Worm (Caenorhabditis elegans) whole organism, L1 larva: ENCODE measurements around the gene C32D5.8.

Experiments used
- alr-1 ChIP-seq: fragments of 200-800 bp; sonication (Bioruptor generic); optimal IDR thresholded peaks from 2 replicates; lab custom pipeline; 2018; ENCODE audit warnings: borderline replicate concordance, mild to moderate bottlenecking, missing genetic modification characterization, missing compliant biosample characterization
- aly-2 ChIP-seq: fragments of 150-350 bp; optimal IDR thresholded peaks from 2 replicates; lab custom pipeline; 2014; ENCODE audit warnings: missing biosample characterization, missing genetic modification characterization
- efl-1 ChIP-seq, 4 experiments: fragments of 150-350 bp; optimal IDR thresholded peaks in 3 of 4; peaks in 1 of 4; 1 replicate in 1 of 4; 2 replicates in 3 of 4; lab custom pipeline; 2014; ENCODE audit warnings: missing biosample characterization in 2 of 4, missing genetic modification characterization in 2 of 4, missing genetic modification reagents in 2 of 4
- fkh-10 ChIP-seq: sonication (generic microtip); optimal IDR thresholded peaks from 2 replicates; lab custom pipeline; 2017; ENCODE audit warnings: missing biosample characterization, missing genetic modification reagents, missing genetic modification characterization
- grh-1 ChIP-seq: fragments of 200-800 bp; sonication (Bioruptor generic); IDR thresholded peaks from 2 replicates; pipeline ENCODE4 v1.3.6; 2022; ENCODE audit warnings: missing genetic modification reagents, missing genetic modification characterization, missing compliant biosample characterization
- nhr-12 ChIP-seq: sonication (generic microtip); optimal IDR thresholded peaks from 2 replicates; lab custom pipeline; 2017; ENCODE audit warnings: missing biosample characterization, missing genetic modification characterization
- nhr-28 ChIP-seq: fragments of 150-350 bp; optimal IDR thresholded peaks from 2 replicates; lab custom pipeline; 2014; ENCODE audit warnings: missing biosample characterization, missing genetic modification characterization
- nhr-77 ChIP-seq: fragments of 150-350 bp; optimal IDR thresholded peaks from 2 replicates; lab custom pipeline; 2014; ENCODE audit warnings: missing biosample characterization, missing genetic modification characterization
- skn-1 ChIP-seq: fragments of 150-350 bp; optimal IDR thresholded peaks from 2 replicates; lab custom pipeline; 2014; ENCODE audit warnings: missing biosample characterization, missing genetic modification characterization
- snpc-4 ChIP-seq: fragments of 150-350 bp; optimal IDR thresholded peaks from 2 replicates; lab custom pipeline; 2014; ENCODE audit warnings: missing biosample characterization, missing genetic modification characterization
- unc-62 ChIP-seq: fragments of 150-350 bp; optimal IDR thresholded peaks from 2 replicates; lab custom pipeline; 2014; ENCODE audit warnings: missing biosample characterization, missing genetic modification reagents, missing genetic modification characterization

- TF ChIP-seq nhr-28 (tag; lab: Kevin White, UChicago) (no peak), skn-1 (tag; lab: Kevin White, UChicago) (no peak), alr-1 (tag; lab: Kevin White, UChicago) (no peak), aly-2 (tag; lab: Kevin White, UChicago) (no peak), fkh-10 (GFP tag; lab: Kevin White, UChicago) (no peak), efl-1 (optimal IDR thresholded peaks at IDR 0.05; lab: Kevin White, UChicago) (no peak), efl-1 (GFP tag; optimal IDR thresholded peaks at IDR 0.05 in 1 of 2; lab: Kevin White, UChicago) (no peak), unc-62 (GFP tag; lab: Kevin White, UChicago) (no peak), snpc-4 (tag; lab: Kevin White, UChicago) (no peak), nhr-77 (no peak), grh-1 (GFP tag; lab: Robert Waterston, UW) (no peak), nhr-12 (tag; lab: Kevin White, UChicago) (no peak)
Observed at ce11 chrII:6306125-6306524, 39.6 kb downstream of the C32D5.8 start, which contains the start of gene C29F5.8.
